Fruit fly (Drosophila melanogaster) whole organism, embryonic: ENCODE data around the gene CG45544.

Experiments used
- Asciz ChIP-seq: fragments of 200-800 bp; sonication (Bioruptor generic); optimal IDR thresholded peaks from 2 replicates; lab custom pipeline; 2017; ENCODE audit warnings: missing biosample characterization, mild to moderate bottlenecking, missing genetic modification characterization, missing genetic modification reagents
- Blimp-1 ChIP-seq: fragments of 200-800 bp; sonication (Bioruptor generic); optimal IDR thresholded peaks from 3 replicates; lab custom pipeline; 2018; ENCODE audit warnings: missing biosample characterization, missing genetic modification characterization, mild to moderate bottlenecking, moderate library complexity, missing genetic modification reagents
- CG11093 ChIP-seq: fragments of 200-800 bp; sonication (Bioruptor generic); IDR thresholded peaks from 3 replicates; pipeline ENCODE4 v1.3.6; 2022; ENCODE audit warnings: missing biosample characterization, missing genetic modification characterization
- CG12236 ChIP-seq: fragments of 200-800 bp; sonication (Bioruptor generic); optimal IDR thresholded peaks from 2 replicates; lab custom pipeline; 2016; ENCODE audit warnings: missing biosample characterization, missing genetic modification characterization
- CG13296 ChIP-seq: fragments of 200-800 bp; sonication (Bioruptor generic); optimal IDR thresholded peaks from 3 replicates; lab custom pipeline; 2018; ENCODE audit warnings: missing biosample characterization, mild to moderate bottlenecking, missing genetic modification characterization
- CG1603 ChIP-seq: fragments of 200-800 bp; sonication (Bioruptor generic); optimal IDR thresholded peaks from 2 replicates; lab custom pipeline; 2019; ENCODE audit warnings: missing biosample characterization, mild to moderate bottlenecking, missing genetic modification characterization, moderate library complexity
- CG1647 ChIP-seq: fragments of 200-800 bp; sonication (Bioruptor generic); optimal IDR thresholded peaks from 3 replicates; lab custom pipeline; 2016; ENCODE audit warnings: missing biosample characterization, missing genetic modification characterization
- CG17568 ChIP-seq: fragments of 200-800 bp; sonication (Bioruptor generic); optimal IDR thresholded peaks from 2 replicates; lab custom pipeline; 2018; ENCODE audit warnings: missing biosample characterization, mild to moderate bottlenecking, missing genetic modification characterization, moderate library complexity
- CG2678 ChIP-seq: fragments of 200-800 bp; sonication (Bioruptor generic); optimal IDR thresholded peaks from 3 replicates; lab custom pipeline; 2019; ENCODE audit warnings: missing biosample characterization, mild to moderate bottlenecking, missing genetic modification characterization, moderate library complexity
- CG30431 ChIP-seq: fragments of 200-800 bp; sonication (Bioruptor generic); optimal IDR thresholded peaks from 2 replicates; lab custom pipeline; 2017; ENCODE audit warnings: missing biosample characterization, missing genetic modification characterization
- CG32532 ChIP-seq: fragments of 200-800 bp; sonication (Bioruptor generic); IDR thresholded peaks from 2 replicates; pipeline ENCODE4 v1.3.6; 2022; ENCODE audit warnings: missing biosample characterization, missing genetic modification characterization
- CG3407 ChIP-seq: fragments of 200-800 bp; sonication (Bioruptor generic); optimal IDR thresholded peaks from 2 replicates; lab custom pipeline; 2018; ENCODE audit warnings: missing biosample characterization, mild to moderate bottlenecking, missing genetic modification characterization
- CG34376 ChIP-seq: fragments of 200-800 bp; sonication (Bioruptor generic); optimal IDR thresholded peaks from 2 replicates; lab custom pipeline; 2018; ENCODE audit warnings: missing biosample characterization, mild to moderate bottlenecking, missing genetic modification characterization
- CG4820 ChIP-seq: fragments of 200-800 bp; sonication (Bioruptor generic); optimal IDR thresholded peaks from 3 replicates; lab custom pipeline; 2016; ENCODE audit warnings: missing biosample characterization, missing genetic modification characterization
- CG6765 ChIP-seq: fragments of 200-800 bp; sonication (Bioruptor generic); optimal IDR thresholded peaks from 3 replicates; lab custom pipeline; 2017; ENCODE audit warnings: missing biosample characterization, mild to moderate bottlenecking, missing genetic modification characterization
- CG7839 ChIP-seq: fragments of 200-800 bp; sonication (Bioruptor generic); optimal IDR thresholded peaks from 3 replicates; lab custom pipeline; 2018; ENCODE audit warnings: missing biosample characterization, mild to moderate bottlenecking, missing genetic modification characterization, moderate library complexity
- CG8281 ChIP-seq: fragments of 200-800 bp; sonication (Bioruptor generic); optimal IDR thresholded peaks from 2 replicates; lab custom pipeline; 2018; ENCODE audit warnings: missing biosample characterization, mild to moderate bottlenecking, missing genetic modification characterization, moderate library complexity
- CG9437 ChIP-seq: fragments of 200-800 bp; sonication (Bioruptor generic); optimal IDR thresholded peaks from 2 replicates; lab custom pipeline; 2018; ENCODE audit warnings: missing biosample characterization, mild to moderate bottlenecking, missing genetic modification characterization
- CG9727 ChIP-seq: fragments of 200-800 bp; sonication (Bioruptor generic); optimal IDR thresholded peaks from 3 replicates; lab custom pipeline; 2017; ENCODE audit warnings: missing biosample characterization, mild to moderate bottlenecking, missing genetic modification characterization
- Drgx ChIP-seq: fragments of 200-800 bp; sonication (Bioruptor generic); IDR thresholded peaks from 2 replicates; pipeline ENCODE4 v1.3.6; 2022; ENCODE audit warnings: missing biosample characterization, missing genetic modification characterization
- ERR ChIP-seq: fragments of 200-800 bp; sonication (Bioruptor generic); optimal IDR thresholded peaks from 2 replicates; lab custom pipeline; 2016; ENCODE audit warnings: missing biosample characterization, missing genetic modification characterization
- HLH3B ChIP-seq: fragments of 200-800 bp; sonication (Bioruptor generic); IDR thresholded peaks from 2 replicates; pipeline ENCODE4 v1.3.6; 2022; ENCODE audit warnings: missing biosample characterization, missing genetic modification characterization
- Lpt ChIP-seq: fragments of >200 bp; optimal IDR thresholded peaks from 2 replicates; lab custom pipeline; 2018; ENCODE audit warnings: missing biosample characterization, missing genetic modification characterization
- MTF-1 ChIP-seq: fragments of 200-800 bp; sonication (Bioruptor generic); optimal IDR thresholded peaks from 2 replicates; lab custom pipeline; 2018; ENCODE audit warnings: missing biosample characterization, mild to moderate bottlenecking, missing genetic modification characterization, borderline replicate concordance
- NK7.1 ChIP-seq: fragments of 200-800 bp; sonication (Bioruptor generic); optimal IDR thresholded peaks from 3 replicates; lab custom pipeline; 2016; ENCODE audit warnings: missing biosample characterization, missing genetic modification characterization
- Nf-YB ChIP-seq: fragments of 200-800 bp; sonication (Bioruptor generic); optimal IDR thresholded peaks from 3 replicates; lab custom pipeline; 2019; ENCODE audit warnings: missing biosample characterization, mild to moderate bottlenecking, missing genetic modification characterization, moderate library complexity
- Sox102F ChIP-seq: fragments of 200-800 bp; sonication (Bioruptor generic); optimal IDR thresholded peaks from 2 replicates; lab custom pipeline; 2018; ENCODE audit warnings: missing biosample characterization, mild to moderate bottlenecking, missing genetic modification characterization, moderate library complexity
- Sry-δ ChIP-seq: fragments of 200-800 bp; sonication (Bioruptor generic); optimal IDR thresholded peaks from 2 replicates; lab custom pipeline; 2016; ENCODE audit warnings: missing biosample characterization, missing genetic modification characterization
- Ssrp ChIP-seq: fragments of 200-800 bp; sonication (Bioruptor generic); optimal IDR thresholded peaks from 2 replicates; lab custom pipeline; 2018; ENCODE audit warnings: missing biosample characterization, mild to moderate bottlenecking, missing genetic modification characterization, moderate library complexity
- Trl ChIP-seq, 3 experiments: fragments of >200 bp in 2 of 3; fragments of 200-800 bp in 1 of 3; sonication (Bioruptor generic) in 1 of 3; optimal IDR thresholded peaks; 2 replicates in 1 of 3; 3 replicates in 2 of 3; lab custom pipeline; 2016 to 2017; ENCODE audit warnings: missing biosample characterization in 1 of 3, missing genetic modification characterization in 1 of 3
- ase ChIP-seq: fragments of 200-800 bp; sonication (Bioruptor generic); IDR thresholded peaks from 3 replicates; pipeline ENCODE4 v1.3.6; 2022; ENCODE audit warnings: missing biosample characterization, missing genetic modification characterization
- cas ChIP-seq: fragments of 200-800 bp; sonication (Bioruptor generic); IDR thresholded peaks from 2 replicates; pipeline ENCODE4 v1.3.6; 2022; ENCODE audit warnings: missing biosample characterization, missing genetic modification characterization
- ci ChIP-seq: fragments of 200-800 bp; sonication (Bioruptor generic); IDR thresholded peaks from 3 replicates; pipeline ENCODE4 v1.3.6; 2022; ENCODE audit warnings: missing biosample characterization, missing genetic modification characterization
- dati ChIP-seq: fragments of 200-800 bp; sonication (Bioruptor generic); IDR thresholded peaks from 2 replicates; pipeline ENCODE4 v1.3.6; 2022; ENCODE audit warnings: missing biosample characterization, missing genetic modification characterization
- dm ChIP-seq: fragments of 200-800 bp; sonication (Bioruptor generic); optimal IDR thresholded peaks from 3 replicates; lab custom pipeline; 2016; ENCODE audit warnings: missing biosample characterization, missing genetic modification characterization
- dmrt11E ChIP-seq: fragments of 200-800 bp; sonication (Bioruptor generic); optimal IDR thresholded peaks from 3 replicates; lab custom pipeline; 2018; ENCODE audit warnings: missing biosample characterization, mild to moderate bottlenecking, missing genetic modification characterization, moderate library complexity
- fd64A ChIP-seq: fragments of 200-800 bp; sonication (Bioruptor generic); optimal IDR thresholded peaks from 3 replicates; lab custom pipeline; 2018; ENCODE audit warnings: missing biosample characterization, mild to moderate bottlenecking, missing genetic modification characterization
- ftz-f1 ChIP-seq: fragments of 200-800 bp; sonication (Bioruptor generic); optimal IDR thresholded peaks from 2 replicates; lab custom pipeline; 2016; ENCODE audit warnings: missing biosample characterization, missing genetic modification characterization
- fu2 ChIP-seq: fragments of 200-800 bp; sonication (Bioruptor generic); optimal IDR thresholded peaks from 2 replicates; lab custom pipeline; 2016; ENCODE audit warnings: missing biosample characterization, missing genetic modification characterization
- ind ChIP-seq: fragments of 200-800 bp; sonication (Bioruptor generic); optimal IDR thresholded peaks from 3 replicates; lab custom pipeline; 2016; ENCODE audit warnings: missing biosample characterization, missing genetic modification characterization
- oc ChIP-seq: fragments of 200-800 bp; sonication (Bioruptor generic); optimal IDR thresholded peaks from 2 replicates; lab custom pipeline; 2018; ENCODE audit warnings: missing biosample characterization, mild to moderate bottlenecking, missing genetic modification characterization, moderate library complexity
- pita ChIP-seq: fragments of 200-800 bp; sonication (Bioruptor generic); optimal IDR thresholded peaks from 2 replicates; lab custom pipeline; 2017; ENCODE audit warnings: missing biosample characterization, mild to moderate bottlenecking, missing genetic modification characterization
- pum ChIP-seq: fragments of 200-800 bp; sonication (Bioruptor generic); optimal IDR thresholded peaks from 2 replicates; lab custom pipeline; 2016; ENCODE audit warnings: missing biosample characterization, missing genetic modification characterization
- pzg ChIP-seq: fragments of 200-800 bp; sonication (Bioruptor generic); optimal IDR thresholded peaks from 3 replicates; lab custom pipeline; 2018; ENCODE audit warnings: missing biosample characterization, mild to moderate bottlenecking, missing genetic modification characterization, moderate library complexity
- schlank ChIP-seq: fragments of 200-800 bp; sonication (Bioruptor generic); optimal IDR thresholded peaks from 2 replicates; lab custom pipeline; 2018; ENCODE audit warnings: missing biosample characterization, mild to moderate bottlenecking, missing genetic modification characterization
- shn ChIP-seq: fragments of 200-800 bp; sonication (Bioruptor generic); optimal IDR thresholded peaks from 3 replicates; lab custom pipeline; 2016; ENCODE audit warnings: missing biosample characterization, missing genetic modification characterization
- ssp ChIP-seq: fragments of 200-800 bp; sonication (Bioruptor generic); IDR thresholded peaks from 2 replicates; pipeline ENCODE4 v1.3.6; 2022; ENCODE audit warnings: missing biosample characterization, missing genetic modification characterization
- sug ChIP-seq: fragments of 200-800 bp; optimal IDR thresholded peaks from 2 replicates; lab custom pipeline; 2019; ENCODE audit warnings: missing biosample characterization, mild to moderate bottlenecking, missing genetic modification characterization, moderate library complexity
- tna ChIP-seq: fragments of 200-800 bp; sonication (Bioruptor generic); IDR thresholded peaks from 2 replicates; pipeline ENCODE4 v1.3.6; 2022; ENCODE audit warnings: missing biosample characterization, missing genetic modification characterization; ENCODE audit not compliant: partially characterized antibody
- unpg ChIP-seq: fragments of 200-800 bp; sonication (Bioruptor generic); optimal IDR thresholded peaks from 3 replicates; lab custom pipeline; 2018; ENCODE audit warnings: missing biosample characterization, mild to moderate bottlenecking, missing genetic modification characterization, moderate library complexity
- zfh2 ChIP-seq: fragments of 200-800 bp; sonication (Bioruptor generic); optimal IDR thresholded peaks from 2 replicates; lab custom pipeline; 2016; ENCODE audit warnings: missing biosample characterization, missing genetic modification characterization

Gene CG45544

DNA sequence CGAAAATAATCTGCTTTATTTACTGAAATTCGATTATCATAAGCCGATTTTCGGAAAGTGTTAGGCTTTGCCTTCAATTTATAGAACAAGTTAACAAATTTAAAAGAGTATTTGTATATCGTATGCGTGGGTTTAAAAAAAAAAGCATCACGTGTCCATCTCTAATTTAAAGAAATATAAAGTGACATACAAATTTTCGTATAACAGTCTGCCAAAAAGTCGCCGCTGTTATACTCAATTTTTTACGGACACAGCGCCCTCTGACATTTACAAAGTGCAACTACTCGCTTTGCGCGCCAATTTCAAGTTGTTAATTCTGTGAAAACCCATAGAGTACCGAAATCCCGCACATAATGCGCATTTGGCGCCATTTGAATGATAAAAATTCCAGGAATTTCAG is 4.9 kb upstream of the CG45544 start (continued):
- no peak for TF ChIP-seq pum (GFP tag; lab: Kevin White, UChicago)
- no peak for TF ChIP-seq CG34376 (GFP tag; lab: Kevin White, UChicago)
- TF ChIP-seq NK7.1 (GFP tag; lab: Kevin White, UChicago): peak; percentile 5
- TF ChIP-seq MTF-1 (GFP tag; lab: Kevin White, UChicago): peak; percentile 31
- TF ChIP-seq Asciz (GFP tag; lab: Kevin White, UChicago): no peak
- TF ChIP-seq tna (GFP tag; lab: Robert Waterston, UW): 0 out of 2 replicates have a peak, but pooled peaks have one; percentile 21
- no peak for TF ChIP-seq CG2678 (tag; lab: Kevin White, UChicago)
- TF ChIP-seq zfh2 (GFP tag; lab: Kevin White, UChicago): no peak
- 0 out of 2 replicates have a peak, but pooled peaks have one; percentile 5 for TF ChIP-seq HLH3B
- TF ChIP-seq ind (GFP tag; lab: Kevin White, UChicago): no peak
- peak; percentile 37 for TF ChIP-seq pita (GFP tag; lab: Kevin White, UChicago)
- no peak for TF ChIP-seq sug (tag; lab: Kevin White, UChicago)
- TF ChIP-seq CG11093 (GFP tag; lab: Robert Waterston, UW): no peak
- peak; percentile 57 for TF ChIP-seq oc (tag; lab: Kevin White, UChicago)
- no peak for TF ChIP-seq CG13296 (GFP tag; lab: Kevin White, UChicago)
- TF ChIP-seq CG9727 (GFP tag; lab: Kevin White, UChicago): peak; percentile 29
- no peak for TF ChIP-seq ci (GFP tag; lab: Robert Waterston, UW)
- no peak for TF ChIP-seq CG1647 (GFP tag; lab: Kevin White, UChicago)
- no peak for TF ChIP-seq Drgx
- no peak for TF ChIP-seq dm
- TF ChIP-seq CG7839: peak; percentile 24
- TF ChIP-seq shn (GFP tag; lab: Kevin White, UChicago): no peak
- no peak for TF ChIP-seq Trl (optimal IDR thresholded peaks at IDR 0.05; lab: Kevin White, UChicago)
- TF ChIP-seq Trl (GFP tag; optimal IDR thresholded peaks at IDR 0.05; lab: Kevin White, UChicago): no peak
- no peak for TF ChIP-seq cas (GFP tag; lab: Robert Waterston, UW)
- no peak for TF ChIP-seq schlank (tag; lab: Kevin White, UChicago)
- TF ChIP-seq Nf-YB (GFP tag; lab: Kevin White, UChicago): no peak
- TF ChIP-seq fd64A: no peak
- no peak for TF ChIP-seq ase (GFP tag; lab: Robert Waterston, UW)
- peak; percentile 29 for TF ChIP-seq Blimp-1 (GFP tag; lab: Kevin White, UChicago)
- no peak for TF ChIP-seq CG17568 (GFP tag; lab: Kevin White, UChicago)
- no peak for TF ChIP-seq CG12236 (GFP tag; lab: Kevin White, UChicago)
- peak; percentile 33 for TF ChIP-seq pzg (GFP tag; lab: Kevin White, UChicago)
- no peak for TF ChIP-seq CG3407 (GFP tag; lab: Kevin White, UChicago)
- no peak for TF ChIP-seq CG9437 (GFP tag; lab: Kevin White, UChicago)
- no peak for TF ChIP-seq unpg (GFP tag; lab: Kevin White, UChicago)
- no peak for TF ChIP-seq CG6765
- TF ChIP-seq CG4820 (GFP tag; lab: Kevin White, UChicago): no peak
- TF ChIP-seq dati (GFP tag; lab: Robert Waterston, UW): no peak
- TF ChIP-seq dmrt11E: no peak
- TF ChIP-seq Sox102F (GFP tag; lab: Kevin White, UChicago): no peak
- no peak for TF ChIP-seq ssp (GFP tag; lab: Robert Waterston, UW)
- no peak for TF ChIP-seq ERR (GFP tag; lab: Kevin White, UChicago)
- peak; percentile 62 for TF ChIP-seq Sry-δ
- TF ChIP-seq ftz-f1 (GFP tag; lab: Kevin White, UChicago): no peak
- no peak for TF ChIP-seq fu2 (GFP tag; lab: Kevin White, UChicago)
- no peak for TF ChIP-seq CG30431 (GFP tag; lab: Kevin White, UChicago)
- peak; percentile 40 for TF ChIP-seq CG1603 (tag; lab: Kevin White, UChicago)
- peak; percentile 66; the same call in 1 of the 2 replicates for TF ChIP-seq CG32532 (GFP tag; lab: Robert Waterston, UW)
- no peak for TF ChIP-seq CG8281
- TF ChIP-seq Lpt (GFP tag; lab: Kevin White, UChicago): no peak
- no peak for TF ChIP-seq Ssrp (tag; lab: Kevin White, UChicago)
